Fruit fly (Drosophila melanogaster): ENCODE data around the gene Mesh1.

The Mesh1 gene

dm6 chr3R:29214982-29215533, 12.7 kb upstream of the Mesh1 start (continued):
- TF ChIP-seq tup (GFP tag; optimal IDR thresholded peaks at IDR 0.05) (no peak), CG4360 (GFP tag; IDR thresholded peaks at IDR 0.05) (peak; percentile 96), CG31365 (tag; optimal IDR thresholded peaks at IDR 0.05) (no peak), ranshi (GFP tag; IDR thresholded peaks at IDR 0.05) (no peak), chinmo (GFP tag; IDR thresholded peaks at IDR 0.05; ENCODE audit: partially characterized antibody) (0 out of 4 replicates have a peak, but pooled peaks have one; percentile 54), Scr (GFP tag; IDR thresholded peaks at IDR 0.05; ENCODE audit: partially characterized antibody) (0 out of 2 replicates have a peak, but pooled peaks have one; percentile 23), CG17186 (GFP tag; optimal IDR thresholded peaks at IDR 0.05) (no peak), sna (GFP tag; IDR thresholded peaks at IDR 0.05; ENCODE audit: partially characterized antibody) (no peak), Elba2 (GFP tag; optimal IDR thresholded peaks at IDR 0.05) (peak; percentile 98), bigmax (GFP tag; optimal IDR thresholded peaks at IDR 0.05) (no peak), Fer1 (GFP tag; optimal IDR thresholded peaks at IDR 0.05) (no peak), HHEX (GFP tag; optimal IDR thresholded peaks at IDR 0.05) (no peak), pzg (GFP tag; optimal IDR thresholded peaks at IDR 0.05) (no peak), usp (GFP tag; optimal IDR thresholded peaks at IDR 0.05) (no peak), CG8089 (GFP tag; optimal IDR thresholded peaks at IDR 0.05) (no peak), CG13123 (GFP tag; optimal IDR thresholded peaks at IDR 0.05) (no peak), CG7372 (GFP tag; IDR thresholded peaks at IDR 0.05) (no peak), CG6791 (GFP tag; IDR thresholded peaks at IDR 0.05; ENCODE audit: partially characterized antibody) (no peak), CG12155 (GFP tag; optimal IDR thresholded peaks at IDR 0.05) (peak; percentile 18), knrl (GFP tag; IDR thresholded peaks at IDR 0.05; ENCODE audit: partially characterized antibody) (no peak), lmd (GFP tag; IDR thresholded peaks at IDR 0.05) (no peak), CG31388 (GFP tag; optimal IDR thresholded peaks at IDR 0.05) (no peak), mld (GFP tag; IDR thresholded peaks at IDR 0.05; ENCODE audit: partially characterized antibody) (no peak), bcd (GFP tag; optimal IDR thresholded peaks at IDR 0.05) (no peak), Eip74EF (GFP tag; optimal IDR thresholded peaks at IDR 0.05) (no peak), CG1647 (GFP tag; optimal IDR thresholded peaks at IDR 0.05) (no peak), CoRest (tag; optimal IDR thresholded peaks at IDR 0.05) (no peak), CG9817 (tag; optimal IDR thresholded peaks at IDR 0.05) (no peak), CG11093 (GFP tag; IDR thresholded peaks at IDR 0.05) (no peak), lov (optimal IDR thresholded peaks at IDR 0.05) (no peak), lov (GFP tag; IDR thresholded peaks at IDR 0.05) (no peak), odd (GFP tag; optimal IDR thresholded peaks at IDR 0.05) (peak; percentile 8), Rx (GFP tag; IDR thresholded peaks at IDR 0.05) (no peak), gro (GFP tag; optimal IDR thresholded peaks at IDR 0.05) (no peak), Myb (GFP tag; optimal IDR thresholded peaks at IDR 0.05) (no peak), ash1 (GFP tag; optimal IDR thresholded peaks at IDR 0.05) (no peak), pum (GFP tag; optimal IDR thresholded peaks at IDR 0.05) (no peak), z (GFP tag; IDR thresholded peaks at IDR 0.05) (no peak), NFAT (GFP tag; IDR thresholded peaks at IDR 0.05) (peak; percentile 66; the same call in 1 of the 2 replicates), Drgx (GFP tag; IDR thresholded peaks at IDR 0.05) (peak; percentile 70), Hsf (GFP tag; optimal IDR thresholded peaks at IDR 0.05) (no peak), CG30431 (GFP tag; optimal IDR thresholded peaks at IDR 0.05) (no peak), sob (GFP tag; IDR thresholded peaks at IDR 0.05) (no peak), NC2β (GFP tag; optimal IDR thresholded peaks at IDR 0.05) (no peak), CG13894 (tag; optimal IDR thresholded peaks at IDR 0.05) (no peak), CG8924 (tag; optimal IDR thresholded peaks at IDR 0.05) (no peak), CG4820 (GFP tag; optimal IDR thresholded peaks at IDR 0.05) (no peak), salm (tag; optimal IDR thresholded peaks at IDR 0.05) (no peak), Hr78 (GFP tag; optimal IDR thresholded peaks at IDR 0.05) (no peak), CG34224 (GFP tag; IDR thresholded peaks at IDR 0.05; ENCODE audit: partially characterized antibody) (no peak), CG9215 (GFP tag; IDR thresholded peaks at IDR 0.05) (no peak)
